Worm (Caenorhabditis elegans): ENCODE data around the gene M03F8.1.

ce11 chrV:5901833-5902232, 49.4 kb upstream of the M03F8.1 start, which contains the start of gene C04E6.5:
- TF ChIP-seq ceh-2 (tag; optimal IDR thresholded peaks at IDR 0.05) = no peak
- no peak for TF ChIP-seq pha-4 (tag; optimal IDR thresholded peaks at IDR 0.05)
- no peak for TF ChIP-seq fkh-10 (GFP tag; optimal IDR thresholded peaks at IDR 0.05)
- no peak for TF ChIP-seq nhr-11 (tag; optimal IDR thresholded peaks at IDR 0.05)
- no peak for TF ChIP-seq K09A11.1 (tag; optimal IDR thresholded peaks at IDR 0.05; ENCODE audit: insufficient read depth)
- no peak for TF ChIP-seq unc-86 (tag; optimal IDR thresholded peaks at IDR 0.05)
